Worm (Caenorhabditis elegans) whole organism, mixed stage, embryonic: ENCODE measurements around the gene nspg-10.
A peak's percentile ranks its signal among the peaks of the same experiment; 100 is the strongest.

ENCODE experiments used
- M03D4.4 ChIP-seq: sonication (generic microtip); optimal IDR thresholded peaks from 2 replicates; lab custom pipeline; 2017; ENCODE audit warnings: mild to moderate bottlenecking, missing genetic modification characterization, missing compliant biosample characterization
- blmp-1 ChIP-seq: fragments of 150-350 bp; optimal IDR thresholded peaks from 2 replicates; lab custom pipeline; 2014; ENCODE audit warnings: missing biosample characterization, missing genetic modification characterization
- ceh-83 ChIP-seq: fragments of 200-800 bp; sonication (Bioruptor generic); optimal IDR thresholded peaks from 2 replicates; lab custom pipeline; 2018; ENCODE audit warnings: mild to moderate bottlenecking, missing genetic modification characterization, missing compliant biosample characterization
- ces-1 ChIP-seq: fragments of 150-350 bp; optimal IDR thresholded peaks from 2 replicates; lab custom pipeline; 2014; ENCODE audit warnings: missing biosample characterization, missing genetic modification reagents, missing genetic modification characterization
- cnd-1 ChIP-seq: fragments of 200-800 bp; sonication (Bioruptor generic); optimal IDR thresholded peaks from 2 replicates; lab custom pipeline; 2018; ENCODE audit warnings: mild to moderate bottlenecking, missing genetic modification characterization, missing compliant biosample characterization
- drap-1 ChIP-seq: fragments of 200-800 bp; sonication (Bioruptor generic); optimal IDR thresholded peaks from 3 replicates; lab custom pipeline; 2018; ENCODE audit warnings: mild to moderate bottlenecking, missing genetic modification characterization, missing compliant biosample characterization
- elt-1 ChIP-seq: sonication (generic microtip); optimal IDR thresholded peaks from 2 replicates; lab custom pipeline; 2017; ENCODE audit warnings: missing genetic modification characterization, mild to moderate bottlenecking, missing compliant biosample characterization, antibody characterized with exemption, moderate library complexity, borderline replicate concordance; ENCODE audit not compliant: insufficient read depth
- elt-3 ChIP-seq: fragments of 150-350 bp; optimal IDR thresholded peaks from 2 replicates; lab custom pipeline; 2014; ENCODE audit warnings: missing biosample characterization, missing genetic modification characterization
- ham-2 ChIP-seq: fragments of 200-800 bp; sonication (Bioruptor generic); optimal IDR thresholded peaks from 2 replicates; lab custom pipeline; 2018; ENCODE audit warnings: mild to moderate bottlenecking, missing genetic modification characterization, missing compliant biosample characterization
- hlh-1 ChIP-seq: fragments of 150-350 bp; optimal IDR thresholded peaks from 2 replicates; lab custom pipeline; 2014; ENCODE audit warnings: missing biosample characterization, missing genetic modification reagents, missing genetic modification characterization
- lin-13 ChIP-seq: fragments of 150-350 bp; optimal IDR thresholded peaks from 2 replicates; lab custom pipeline; 2014; ENCODE audit warnings: missing biosample characterization, missing genetic modification characterization
- lin-32 ChIP-seq: fragments of 200-800 bp; sonication (Bioruptor generic); optimal IDR thresholded peaks from 2 replicates; lab custom pipeline; 2018; ENCODE audit warnings: mild to moderate bottlenecking, missing genetic modification characterization, missing compliant biosample characterization
- mab-5 ChIP-seq: fragments of 150-350 bp; optimal IDR thresholded peaks from 2 replicates; lab custom pipeline; 2014; ENCODE audit warnings: missing biosample characterization, missing genetic modification characterization
- mep-1 ChIP-seq: fragments of 150-350 bp; optimal IDR thresholded peaks from 2 replicates; lab custom pipeline; 2017; ENCODE audit warnings: missing biosample characterization, missing genetic modification reagents, missing genetic modification characterization, inconsistent platforms
- nhr-2 ChIP-seq: fragments of 150-350 bp; optimal IDR thresholded peaks from 2 replicates; lab custom pipeline; 2014; ENCODE audit warnings: missing biosample characterization, missing genetic modification characterization
- nhr-237 ChIP-seq: fragments of 150-350 bp; optimal IDR thresholded peaks from 2 replicates; lab custom pipeline; 2014; ENCODE audit warnings: missing biosample characterization, missing genetic modification characterization
- nhr-28 ChIP-seq: fragments of 150-350 bp; optimal IDR thresholded peaks from 2 replicates; lab custom pipeline; 2014; ENCODE audit warnings: missing biosample characterization, missing genetic modification characterization
- nhr-76 ChIP-seq: sonication (generic microtip); optimal IDR thresholded peaks from 2 replicates; lab custom pipeline; 2017; ENCODE audit warnings: missing biosample characterization, missing genetic modification characterization
- pha-4 ChIP-seq: fragments of 150-350 bp; optimal IDR thresholded peaks from 2 replicates; lab custom pipeline; 2018; ENCODE audit warnings: missing biosample characterization, missing genetic modification reagents, missing genetic modification characterization
- sem-2 ChIP-seq: fragments of 200-800 bp; sonication (Bioruptor generic); optimal IDR thresholded peaks from 2 replicates; lab custom pipeline; 2018; ENCODE audit warnings: mild to moderate bottlenecking, missing genetic modification characterization, missing compliant biosample characterization
- snpc-4 ChIP-seq: fragments of 150-350 bp; optimal IDR thresholded peaks from 2 replicates; lab custom pipeline; 2014; ENCODE audit warnings: missing biosample characterization, missing genetic modification characterization
- sptf-1 ChIP-seq: sonication (generic microtip); optimal IDR thresholded peaks from 2 replicates; lab custom pipeline; 2017; ENCODE audit warnings: mild to moderate bottlenecking, missing genetic modification characterization, moderate library complexity, missing compliant biosample characterization
- unc-120 ChIP-seq: sonication (generic microtip); optimal IDR thresholded peaks from 2 replicates; lab custom pipeline; 2017; ENCODE audit warnings: missing genetic modification characterization, missing compliant biosample characterization; ENCODE audit not compliant: poor library complexity, severe bottlenecking
- unc-39 ChIP-seq: fragments of 150-350 bp; optimal IDR thresholded peaks from 2 replicates; lab custom pipeline; 2014; ENCODE audit warnings: missing biosample characterization, missing genetic modification characterization
- unc-62 ChIP-seq: fragments of 150-350 bp; optimal IDR thresholded peaks from 2 replicates; lab custom pipeline; 2014; ENCODE audit warnings: missing biosample characterization, missing genetic modification reagents, missing genetic modification characterization
- zip-8 ChIP-seq: fragments of 150-350 bp; optimal IDR thresholded peaks from 2 replicates; lab custom pipeline; 2014; ENCODE audit warnings: missing biosample characterization, missing genetic modification characterization
- ztf-11 ChIP-seq: fragments of 150-350 bp; optimal IDR thresholded peaks from 2 replicates; lab custom pipeline; 2014; ENCODE audit warnings: missing biosample characterization, missing genetic modification characterization

Gene nspg-10

ce11 chrIV:4613516-4613915 lies 7.9 kb downstream of the nspg-10 start:
- no peak for TF ChIP-seq pha-4 (tag; lab: Kevin White, UChicago)
- TF ChIP-seq, all 35 proteins: peak for 0

- TF ChIP-seq blmp-1 (no peak), nhr-237 (tag; lab: Kevin White, UChicago) (no peak), elt-1 (tag; lab: Kevin White, UChicago) (no peak), ceh-83 (GFP tag; lab: Kevin White, UChicago) (no peak), lin-13 (tag; lab: Kevin White, UChicago) (no peak), sem-2 (GFP tag; lab: Kevin White, UChicago) (no peak), nhr-28 (tag; lab: Kevin White, UChicago) (no peak), mab-5 (no peak), cnd-1 (tag; lab: Kevin White, UChicago) (no peak), unc-62 (no peak), ham-2 (GFP tag; lab: Kevin White, UChicago) (no peak), sptf-1 (no peak), hlh-1 (tag; lab: Kevin White, UChicago) (no peak), unc-39 (tag; lab: Kevin White, UChicago) (no peak), unc-120 (tag; lab: Kevin White, UChicago) (no peak), snpc-4 (tag; lab: Kevin White, UChicago) (no peak), nhr-76 (tag; lab: Kevin White, UChicago) (no peak), elt-3 (tag; lab: Kevin White, UChicago) (no peak), lin-32 (GFP tag; lab: Kevin White, UChicago) (no peak), mep-1 (tag; lab: Kevin White, UChicago) (no peak)
Measured at ce11 chrIV:4623852-4624251, 18.3 kb downstream of the nspg-10 start.

ce11 chrIV:4633393-4633792 lies 27.8 kb downstream of the nspg-10 start, which contains the start of gene R105.1:
R105.1 (plus strand) TSS chrIV:4633693.
- TF ChIP-seq nhr-237 (tag; lab: Kevin White, UChicago) (no peak), elt-1 (tag; lab: Kevin White, UChicago) (no peak), nhr-76 (tag; lab: Kevin White, UChicago) (no peak), drap-1 (GFP tag; lab: Kevin White, UChicago) (no peak), mep-1 (tag; lab: Kevin White, UChicago) (no peak)

- TF ChIP-seq ztf-11 (tag; lab: Kevin White, UChicago), result no peak
- no peak for TF ChIP-seq ceh-83 (GFP tag; lab: Kevin White, UChicago)
- no peak for TF ChIP-seq lin-13 (tag; lab: Kevin White, UChicago)
- no peak for TF ChIP-seq nhr-2 (tag; lab: Kevin White, UChicago)
- TF ChIP-seq unc-62, result no peak
- TF ChIP-seq mab-5, result no peak
- no peak for TF ChIP-seq unc-39 (tag; lab: Kevin White, UChicago)
- no peak for TF ChIP-seq M03D4.4 (tag; lab: Kevin White, UChicago)
- TF ChIP-seq, all 35 proteins: peak for 0
Measured at ce11 chrIV:4636001-4636400, 30.4 kb downstream of the nspg-10 start, which contains the start of gene R105.5. R105.5 (plus strand) TSS chrIV:4636301.

- TF ChIP-seq unc-120 (tag; lab: Kevin White, UChicago) (peak; percentile 22), hlh-1 (tag; lab: Kevin White, UChicago) (peak; percentile 73), unc-39 (tag; lab: Kevin White, UChicago) (no peak)
Measured at ce11 chrIV:4637840-4638239, 32.3 kb downstream of the nspg-10 start, which contains the start of gene F19C7.8. F19C7.8 (minus strand) TSS chrIV:4638095.

ce11 chrIV:4639352-4639751 lies 33.8 kb downstream of the nspg-10 start:
- TF ChIP-seq zip-8 (tag; lab: Kevin White, UChicago), result no peak
- no peak for TF ChIP-seq nhr-2 (tag; lab: Kevin White, UChicago)
- TF ChIP-seq ces-1, result no peak
- peak; percentile 74 for TF ChIP-seq unc-120 (tag; lab: Kevin White, UChicago)
- no peak for TF ChIP-seq mab-5
- TF ChIP-seq M03D4.4 (tag; lab: Kevin White, UChicago), result no peak
- TF ChIP-seq hlh-1 (tag; lab: Kevin White, UChicago), result peak; percentile 62
- TF ChIP-seq unc-62, result peak; percentile 18
- no peak for TF ChIP-seq sptf-1
- TF ChIP-seq, all 35 proteins: peak for 3
